Worm (Caenorhabditis elegans) whole organism, L1 larva: ENCODE results near the gene ufl-1.

ENCODE experiments used
- ceh-82 ChIP-seq, 3 experiments: fragments of 150-350 bp in 1 of 3; sonication (generic microtip) in 2 of 3; optimal IDR thresholded peaks; 2 replicates each; lab custom pipeline; 2014 to 2017; ENCODE audit warnings: missing biosample characterization in 3 of 3, missing genetic modification characterization in 3 of 3
- dpl-1 ChIP-seq, 3 experiments: fragments of 150-350 bp in 2 of 3; sonication (generic microtip) in 1 of 3; optimal IDR thresholded peaks; 2 replicates each; lab custom pipeline; 2014 to 2017; ENCODE audit warnings: missing biosample characterization in 3 of 3, missing genetic modification characterization in 3 of 3, missing genetic modification reagents in 3 of 3
- nhr-11 ChIP-seq: fragments of 150-350 bp; optimal IDR thresholded peaks from 2 replicates; lab custom pipeline; 2014; ENCODE audit warnings: missing biosample characterization, missing genetic modification characterization
- rnt-1 ChIP-seq: sonication (generic microtip); optimal IDR thresholded peaks from 2 replicates; lab custom pipeline; 2016; ENCODE audit warnings: mild to moderate bottlenecking, missing genetic modification characterization, moderate library complexity, missing compliant biosample characterization
- sptf-1 ChIP-seq: fragments of 150-350 bp; optimal IDR thresholded peaks from 2 replicates; lab custom pipeline; 2014; ENCODE audit warnings: missing biosample characterization, missing genetic modification characterization
- unc-62 ChIP-seq: fragments of 150-350 bp; optimal IDR thresholded peaks from 2 replicates; lab custom pipeline; 2014; ENCODE audit warnings: missing biosample characterization, missing genetic modification reagents, missing genetic modification characterization

DNA sequence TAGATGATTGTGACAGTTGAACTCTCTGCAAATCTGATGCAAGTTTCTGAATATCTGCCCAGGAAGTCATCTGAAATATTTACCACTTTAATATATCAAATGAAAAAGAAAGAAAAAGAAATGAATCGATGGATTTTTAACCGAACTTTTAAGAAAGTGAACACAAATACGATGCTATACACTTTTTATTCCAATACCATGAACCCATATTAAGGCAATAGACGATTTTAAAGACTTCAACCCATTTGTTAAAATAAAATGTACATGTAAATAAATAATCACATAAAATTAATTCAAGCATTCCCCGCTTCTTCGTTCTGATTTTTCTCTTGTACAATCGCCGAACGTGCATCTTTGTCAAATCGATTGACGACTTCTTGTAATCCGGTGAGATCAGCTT, at the start of gene ufl-1:
- no peak for TF ChIP-seq unc-62 (GFP tag; lab: Kevin White, UChicago)
- no peak for TF ChIP-seq nhr-11 (tag; lab: Kevin White, UChicago)
- TF ChIP-seq dpl-1 (GFP tag; optimal IDR thresholded peaks at IDR 0.05; lab: Kevin White, UChicago) = no peak
- no peak for TF ChIP-seq rnt-1 (tag; lab: Kevin White, UChicago)
- no peak for TF ChIP-seq sptf-1 (tag; lab: Kevin White, UChicago)
- TF ChIP-seq ceh-82 (tag; optimal IDR thresholded peaks at IDR 0.05; lab: Kevin White, UChicago) = no peak
